Worm (Caenorhabditis elegans): ENCODE data around the gene rho-1.

DNA sequence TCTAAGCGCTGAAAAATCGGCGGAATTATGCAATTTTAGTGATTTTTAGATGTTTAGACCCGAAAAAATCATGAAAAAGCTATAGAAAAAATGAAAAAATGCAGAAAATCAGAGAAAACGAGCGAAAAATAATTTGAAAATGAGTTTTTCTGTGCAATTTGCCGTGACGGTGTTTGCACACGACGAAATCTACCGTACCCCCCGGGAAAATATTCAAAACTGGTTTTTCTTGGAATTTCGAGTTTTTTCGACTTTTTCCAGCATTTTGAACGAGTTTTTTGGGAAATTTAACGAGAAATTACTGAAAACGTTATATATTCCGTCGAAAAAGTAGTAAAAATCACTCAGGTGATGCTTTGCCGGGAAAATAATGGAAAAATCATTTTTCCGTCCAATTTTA is 13.6 kb upstream of the rho-1 start:
- TF ChIP-seq flt-1 (GFP tag; IDR thresholded peaks at IDR 0.05) (no peak), F13C5.2 (tag; optimal IDR thresholded peaks at IDR 0.05) (no peak), pes-1 (GFP tag; IDR thresholded peaks at IDR 0.05) (no peak), sea-1 (GFP tag; conservative IDR thresholded peaks at IDR 0.05) (no peak), aly-1 (tag; optimal IDR thresholded peaks at IDR 0.05) (no peak), ama-1 (optimal IDR thresholded peaks at IDR 0.05) (no peak), tbx-11 (GFP tag; IDR thresholded peaks at IDR 0.05) (no peak), hmg-4 (GFP tag; optimal IDR thresholded peaks at IDR 0.05) (no peak), B0310.2 (tag; optimal IDR thresholded peaks at IDR 0.05) (no peak), hnd-1 (tag; optimal IDR thresholded peaks at IDR 0.05) (no peak), scrt-1 (GFP tag; IDR thresholded peaks at IDR 0.05) (no peak)
